Fruit fly (Drosophila melanogaster) S2 (cell line): ENCODE measurements around the gene CASK.
A peak's percentile ranks its signal among the peaks of the same experiment; 100 is the strongest.

Experiments used
- CG8478 ChIP-seq: fragments of >200 bp; optimal IDR thresholded peaks from 2 replicates; lab custom pipeline; 2018
- CTCF ChIP-seq, 2 experiments: fragments of >200 bp; optimal IDR thresholded peaks; 2 replicates each; lab custom pipeline; 2018

CASK gene

DNA sequence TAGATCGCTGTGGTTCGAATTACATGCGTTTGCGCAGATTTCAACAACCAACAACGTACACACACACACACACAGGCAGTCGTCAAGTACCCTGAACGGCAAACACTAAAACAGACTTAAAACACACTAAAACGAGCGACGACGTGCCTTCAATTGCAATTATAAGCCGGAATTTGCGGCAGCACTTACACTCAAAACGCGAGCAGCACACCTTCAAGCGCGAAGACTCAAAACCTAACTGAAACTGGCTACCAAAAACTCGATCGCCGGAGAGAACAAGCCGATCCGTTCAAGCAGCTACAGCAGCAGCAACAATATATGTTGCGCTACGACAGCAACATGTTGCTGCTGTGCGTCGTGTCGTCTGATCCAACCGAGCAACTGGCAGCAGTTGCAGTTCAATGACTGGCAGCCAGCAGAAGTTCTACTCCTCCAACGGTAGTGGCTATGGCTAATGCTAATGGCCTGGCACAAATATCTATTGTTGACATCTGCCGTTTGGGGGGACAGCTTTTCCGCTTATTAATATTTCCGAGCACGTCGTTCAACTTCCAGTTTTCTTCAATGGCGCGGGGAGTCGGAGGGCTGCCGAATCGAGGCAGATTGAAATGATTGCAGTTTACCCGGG is 40.1 kb downstream of the CASK start, which contains the start of gene tsl:
Gene tsl (minus strand): TSS at position 242 of the 628 bp plus-strand sequence.
- TF ChIP-seq CG8478 (lab: Kevin White, UChicago): no peak
- TF ChIP-seq CTCF (optimal IDR thresholded peaks at IDR 0.05; lab: Kevin White, UChicago): no peak

DNA sequence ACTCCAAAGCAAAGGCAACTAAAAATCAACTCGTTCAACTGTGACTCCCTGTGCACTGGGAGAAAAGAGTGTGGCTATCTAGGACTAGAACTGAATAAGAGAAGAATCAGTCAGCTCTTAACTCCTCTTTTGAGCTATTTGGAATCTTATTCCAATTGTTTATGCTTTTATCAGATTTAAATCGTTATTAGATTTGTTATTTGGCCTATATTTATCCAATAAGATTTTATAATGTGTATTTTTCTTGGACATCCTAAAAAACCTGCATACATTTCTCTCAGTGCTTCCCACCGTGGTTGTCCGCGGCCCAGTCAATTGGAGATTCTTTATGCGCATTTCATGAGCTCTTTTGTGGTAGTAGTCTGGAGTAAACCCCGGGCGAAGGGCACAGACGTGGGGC is 41.0 kb downstream of the CASK start:
- TF ChIP-seq CG8478 (lab: Kevin White, UChicago) (no peak), CTCF (optimal IDR thresholded peaks at IDR 0.05; lab: Kevin White, UChicago) (no peak)

DNA sequence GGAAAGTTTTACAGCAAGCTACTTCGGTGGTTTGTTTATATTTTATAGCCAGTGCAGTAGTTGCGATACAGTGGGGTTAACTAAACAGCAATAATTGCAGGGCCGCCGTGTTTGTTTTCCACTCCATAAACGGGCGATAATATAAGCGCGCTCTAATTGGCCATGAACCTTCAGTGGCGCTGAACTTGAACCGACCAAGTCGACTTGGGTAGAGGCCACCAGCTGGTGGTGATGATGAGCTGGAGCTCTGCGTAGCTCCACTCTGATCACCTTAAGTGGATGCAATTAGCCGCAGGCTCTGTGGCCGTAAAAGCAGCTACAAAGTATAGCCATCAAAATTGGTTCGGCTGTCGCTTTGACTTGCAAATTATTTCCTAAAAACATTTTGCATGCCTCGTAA is 42.4 kb downstream of the CASK start:
- TF ChIP-seq CG8478 (lab: Kevin White, UChicago): no peak
- no peak for TF ChIP-seq CTCF (optimal IDR thresholded peaks at IDR 0.05; lab: Kevin White, UChicago)

DNA sequence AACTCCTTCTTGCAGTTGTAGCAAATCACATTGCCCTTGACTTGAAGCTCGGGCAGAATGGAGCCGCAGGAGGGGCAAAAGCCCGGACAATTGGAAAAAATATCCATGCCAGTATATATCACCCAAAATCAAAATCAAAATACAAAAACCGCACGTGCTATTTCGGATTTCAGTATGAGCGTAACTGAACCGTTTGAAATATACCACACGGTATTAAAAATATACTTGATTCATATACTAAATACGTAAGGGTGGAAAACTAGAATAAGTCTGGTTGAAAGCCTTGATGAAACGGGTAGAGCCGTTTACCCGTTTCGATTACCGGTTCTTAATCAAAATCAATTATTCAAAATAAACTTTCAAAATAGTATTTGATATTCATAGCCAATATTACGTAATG is 44.8 kb downstream of the CASK start, which contains the start of gene Polr1H:
Gene Polr1H (minus strand): TSS at position 188 of the 400 bp plus-strand sequence.
- TF ChIP-seq CG8478 (lab: Kevin White, UChicago): no peak
- TF ChIP-seq CTCF (optimal IDR thresholded peaks at IDR 0.05; lab: Kevin White, UChicago): peak in 1 of 2 experiments; percentile 41

DNA sequence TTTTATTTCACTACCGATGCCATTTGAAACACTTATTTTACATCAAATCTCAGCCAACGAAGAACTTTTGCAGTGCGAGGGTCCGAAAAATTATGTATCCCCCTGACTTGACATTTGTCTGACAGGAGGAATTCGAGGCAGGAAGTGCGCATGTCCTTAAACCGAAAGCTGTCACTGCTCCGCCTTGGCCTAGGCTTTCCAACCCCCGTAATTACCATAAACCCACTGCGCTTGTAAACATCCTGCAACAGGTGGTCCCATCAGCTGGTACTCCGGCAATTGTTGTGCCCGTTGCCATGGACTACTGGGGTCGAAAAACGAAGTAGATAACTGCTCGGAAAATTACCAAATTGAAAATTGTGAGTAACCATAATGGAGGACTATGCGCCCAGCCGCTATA is 46.7 kb downstream of the CASK start, which contains the start of the genes GABA-B-R2 and CG6800:
Gene GABA-B-R2 (minus strand): TSS at position 75 of the 400 bp plus-strand sequence.
Gene CG6800 (plus strand): TSS at position 373 of the 400 bp plus-strand sequence.
- TF ChIP-seq CG8478 (lab: Kevin White, UChicago): no peak
- no peak for TF ChIP-seq CTCF (optimal IDR thresholded peaks at IDR 0.05; lab: Kevin White, UChicago)

DNA sequence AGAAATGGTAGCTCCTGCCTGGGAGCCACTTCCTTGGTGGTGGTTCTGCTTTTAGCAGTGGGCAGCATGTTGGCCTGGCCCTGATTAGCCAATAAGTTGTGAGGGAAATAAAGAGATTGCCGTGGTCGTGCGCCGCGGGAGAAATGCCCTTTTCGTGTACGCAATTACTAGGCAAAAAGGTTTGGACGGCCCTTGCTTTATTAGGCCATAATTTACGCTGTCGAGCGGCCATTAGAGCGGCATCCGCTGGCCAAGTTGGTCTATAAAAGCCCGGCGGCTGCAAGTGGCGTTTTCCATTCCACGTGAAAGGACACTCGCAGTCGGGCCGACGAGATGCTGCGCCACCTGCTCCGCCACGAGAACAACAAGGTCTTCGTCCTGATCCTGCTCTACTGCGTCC is 53.3 kb downstream of the CASK start, which contains the start of gene Burs:
Gene Burs (plus strand): TSS at position 301 of the 400 bp plus-strand sequence.
- no peak for TF ChIP-seq CG8478 (lab: Kevin White, UChicago)

DNA sequence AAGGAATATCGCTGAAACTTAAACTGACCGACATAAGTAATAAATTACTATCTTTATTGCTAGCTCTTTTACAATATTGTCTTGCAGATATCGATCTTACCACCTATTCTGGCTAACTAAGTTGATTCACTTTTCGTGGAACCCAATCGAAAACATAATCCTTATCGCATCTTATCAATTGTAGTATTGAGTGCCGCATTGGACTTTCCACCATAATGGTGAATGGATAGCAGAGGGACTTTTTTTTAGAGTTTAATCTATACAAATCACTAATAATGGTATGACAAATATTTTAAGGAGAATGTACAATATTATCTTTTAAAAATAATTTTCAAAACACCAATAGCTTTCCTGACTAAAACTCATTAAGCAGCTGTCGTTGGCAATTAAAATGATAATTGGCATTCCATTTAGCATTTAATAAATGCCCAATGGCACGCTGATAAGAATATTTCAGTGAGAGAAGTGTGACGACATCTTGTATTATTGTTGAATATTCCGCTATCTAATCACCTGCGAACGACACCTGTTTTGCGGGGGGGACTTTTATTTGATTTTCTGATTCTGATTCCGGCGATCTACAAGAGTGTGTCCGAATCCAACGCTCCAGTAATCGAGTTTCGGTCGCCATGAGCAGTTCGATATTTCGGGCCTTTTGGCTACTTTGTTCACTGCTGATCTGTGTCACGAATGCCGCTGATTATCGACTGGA is 64.2 kb downstream of the CASK start, which contains the start of gene CG42335:
Gene CG42335 (plus strand): TSS at position 620 of the 712 bp plus-strand sequence.
- TF ChIP-seq CTCF (optimal IDR thresholded peaks at IDR 0.05; lab: Kevin White, UChicago) (no peak), CG8478 (lab: Kevin White, UChicago) (no peak)

DNA sequence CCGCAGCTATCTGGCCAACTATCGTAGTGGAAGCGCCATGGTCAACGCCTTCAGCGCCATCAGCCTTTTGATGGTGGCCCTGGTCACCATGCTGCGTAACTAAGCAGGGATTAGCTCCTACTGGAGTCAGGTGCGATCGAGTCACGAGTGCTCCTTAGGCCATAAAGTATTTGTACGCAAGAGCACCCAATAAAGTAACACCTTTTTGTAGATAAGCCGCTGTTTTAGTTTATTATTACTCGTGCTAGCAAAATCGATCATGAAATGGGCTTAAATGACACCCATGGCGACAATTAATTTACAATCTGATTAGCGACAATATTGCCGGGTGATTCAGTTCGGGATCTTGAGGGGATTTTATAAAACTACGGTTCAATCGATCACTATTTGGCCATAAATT is 64.9 kb downstream of the CASK start:
- TF ChIP-seq CG8478 (lab: Kevin White, UChicago) (no peak), CTCF (optimal IDR thresholded peaks at IDR 0.05; lab: Kevin White, UChicago) (no peak)

DNA sequence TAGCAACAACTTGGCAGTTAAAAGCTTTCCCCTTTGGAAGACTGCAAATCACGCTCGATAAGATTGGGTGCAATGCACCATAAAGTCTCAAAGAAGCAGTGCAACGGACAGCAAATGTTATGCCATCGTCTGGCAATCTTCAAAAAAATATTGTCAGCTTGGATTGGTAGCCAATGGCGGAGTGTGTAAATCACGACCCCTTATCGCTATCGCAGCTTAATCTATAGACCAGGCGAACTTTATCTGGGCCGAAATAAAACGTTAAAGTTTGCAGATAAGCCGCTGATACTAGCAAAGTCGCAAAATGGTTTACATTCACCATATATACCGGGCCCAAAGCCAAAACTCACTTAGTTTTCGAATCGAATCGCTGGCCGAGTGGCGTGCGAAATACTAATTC is 68.5 kb downstream of the CASK start, which contains the start of gene CG31198:
Gene CG31198 (plus strand): TSS at position 351 of the 400 bp plus-strand sequence.
- TF ChIP-seq CG8478 (lab: Kevin White, UChicago): no peak

DNA sequence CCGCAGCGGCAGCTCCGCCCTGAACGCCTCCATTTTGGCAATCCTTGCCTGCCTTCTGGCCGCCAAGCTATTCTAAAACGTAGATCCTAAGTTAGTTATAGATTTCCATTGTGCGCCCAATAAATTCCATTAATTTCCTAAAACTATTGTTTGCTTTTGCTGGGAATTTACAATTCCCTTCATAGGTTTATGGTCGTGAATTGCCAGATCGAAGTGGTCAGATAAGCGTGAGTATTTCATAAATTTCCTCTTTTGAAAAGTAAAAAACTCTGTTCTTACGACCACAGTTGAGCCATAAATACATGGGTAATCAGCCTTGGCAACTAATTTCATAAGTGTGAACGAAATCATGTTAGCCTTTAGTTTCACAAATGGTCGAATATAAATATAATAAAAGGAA is 69.4 kb downstream of the CASK start:
- no peak for TF ChIP-seq CG8478 (lab: Kevin White, UChicago)
- no peak for TF ChIP-seq CTCF (optimal IDR thresholded peaks at IDR 0.05; lab: Kevin White, UChicago)

DNA sequence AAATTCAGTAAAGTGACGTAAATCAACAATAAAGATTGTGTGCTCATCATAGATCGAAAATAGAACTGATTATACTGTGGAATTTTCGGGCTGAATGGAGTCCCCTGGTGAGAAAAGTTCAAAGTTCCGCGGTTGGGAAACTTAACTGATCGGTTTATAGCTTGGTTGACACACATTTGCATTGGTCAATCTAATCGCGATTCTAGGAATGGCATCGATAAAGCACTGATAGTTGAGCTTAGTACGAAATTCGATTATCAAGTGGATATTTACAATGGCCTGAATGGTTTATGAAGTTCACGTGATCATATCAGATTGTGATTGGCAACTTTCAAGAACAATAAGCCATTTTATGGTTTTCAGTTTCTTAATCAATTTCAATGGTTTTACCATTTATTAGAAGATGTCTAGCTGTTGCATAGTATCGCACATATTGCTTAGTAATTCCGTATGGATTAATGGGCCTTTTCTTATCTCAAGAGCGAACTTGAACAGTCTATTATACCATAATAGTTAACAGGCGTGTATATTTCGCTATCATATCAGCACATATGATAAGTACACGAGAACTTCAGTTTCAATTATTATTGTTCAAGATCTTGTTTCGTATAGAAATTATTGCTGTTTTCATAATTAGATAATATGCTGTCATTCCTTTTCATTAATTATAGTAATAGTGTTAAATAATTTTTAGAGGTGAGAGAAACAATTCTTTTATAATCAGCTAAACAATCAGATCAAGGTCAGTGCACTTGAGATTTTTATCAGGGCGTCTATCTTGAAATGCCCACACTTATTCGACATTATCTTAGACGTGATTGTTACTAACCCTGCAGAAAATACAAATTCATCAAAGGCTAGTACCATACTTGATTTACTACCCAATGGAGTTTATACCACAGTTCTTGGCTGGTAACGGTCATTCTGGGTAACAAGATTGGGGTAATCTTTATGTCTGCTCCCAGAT is 73.2 kb downstream of the CASK start, which contains the start of gene CG31233:
Gene CG31233 (plus strand): TSS at position 900 of the 967 bp plus-strand sequence.
- TF ChIP-seq CTCF (optimal IDR thresholded peaks at IDR 0.05; lab: Kevin White, UChicago): no peak
- no peak for TF ChIP-seq CG8478 (lab: Kevin White, UChicago)

DNA sequence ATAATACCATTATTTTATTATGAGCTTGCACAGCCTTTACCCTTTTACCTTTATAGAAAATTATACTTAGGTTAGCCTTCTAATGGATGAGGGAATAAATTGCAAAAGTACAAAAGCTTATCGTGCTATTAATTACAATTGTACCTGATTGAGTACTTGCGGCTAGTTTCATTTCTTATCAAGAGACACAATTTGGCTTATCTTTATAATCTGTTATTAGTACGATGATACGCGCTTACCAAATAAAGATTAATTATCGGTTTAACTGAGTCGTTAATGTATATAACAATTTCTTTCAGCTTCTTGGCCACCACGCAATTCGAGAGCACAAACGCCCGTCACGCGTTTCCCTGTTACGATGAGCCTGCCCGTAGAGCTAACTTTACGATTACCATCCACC is 76.6 kb downstream of the CASK start:
- TF ChIP-seq CTCF (optimal IDR thresholded peaks at IDR 0.05; lab: Kevin White, UChicago): no peak
- TF ChIP-seq CG8478 (lab: Kevin White, UChicago): no peak

DNA sequence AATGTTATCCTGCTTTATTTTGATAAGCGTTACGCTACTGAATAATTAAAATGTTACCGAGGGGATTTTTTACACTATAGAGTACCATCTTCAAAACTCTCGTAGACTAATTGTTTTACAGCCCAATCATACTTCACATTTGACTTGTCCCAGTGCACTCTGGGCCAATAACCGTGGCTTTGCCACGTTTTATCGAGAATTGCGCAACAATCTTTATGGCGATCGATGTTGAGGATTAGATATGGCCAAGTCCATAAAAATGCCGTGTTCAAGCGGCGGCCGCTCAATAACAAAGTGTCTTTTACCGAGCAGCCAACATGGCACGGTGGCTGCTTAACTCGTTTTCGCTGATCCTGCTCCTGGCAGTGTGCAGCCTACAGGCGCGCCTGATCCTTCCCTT is 77.5 kb downstream of the CASK start, which contains the start of gene CG31343:
Gene CG31343 (plus strand): TSS at position 279 of the 400 bp plus-strand sequence.
- TF ChIP-seq CTCF (optimal IDR thresholded peaks at IDR 0.05; lab: Kevin White, UChicago) (no peak), CG8478 (lab: Kevin White, UChicago) (no peak)

DNA sequence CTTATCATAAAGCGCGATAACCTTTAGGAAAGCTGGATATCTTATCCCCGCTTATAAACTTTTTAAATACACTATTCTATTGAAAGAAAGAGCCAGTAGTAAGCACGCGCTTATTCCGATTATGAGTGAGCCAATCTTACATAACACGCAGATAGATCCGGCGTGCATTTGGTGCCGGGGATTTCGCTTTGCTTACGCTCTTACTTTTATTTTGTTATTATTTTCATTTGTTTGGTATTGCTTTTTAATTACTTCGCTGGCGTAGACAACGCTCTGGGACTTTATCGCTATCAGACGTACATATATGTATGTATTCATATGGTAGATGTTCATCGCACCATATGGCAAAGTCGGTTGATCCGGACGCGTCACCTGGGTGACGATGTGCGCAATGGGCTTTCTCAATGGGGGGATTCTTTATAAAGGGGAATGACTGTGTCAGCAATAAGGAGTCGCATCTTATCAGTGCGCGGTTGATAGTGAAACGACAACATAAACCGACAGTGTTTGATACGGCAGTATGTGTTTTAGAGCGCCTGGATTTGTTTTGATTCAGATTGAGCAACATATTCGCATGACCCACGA is 81.6 kb downstream of the CASK start:
- TF ChIP-seq CTCF (optimal IDR thresholded peaks at IDR 0.05; lab: Kevin White, UChicago) (no peak), CG8478 (lab: Kevin White, UChicago) (no peak)
